Worm (Caenorhabditis elegans) whole organism, L3 larva: ENCODE results near the gene Y39B6A.41.

ENCODE experiments used
- elt-1 ChIP-seq: fragments of 150-350 bp; optimal IDR thresholded peaks from 2 replicates; lab custom pipeline; 2014; ENCODE audit warnings: missing biosample characterization, missing genetic modification characterization
- nhr-11 ChIP-seq: fragments of 150-350 bp; optimal IDR thresholded peaks from 2 replicates; lab custom pipeline; 2014; ENCODE audit warnings: missing biosample characterization, missing genetic modification characterization

- TF ChIP-seq nhr-11 (tag; lab: Kevin White, UChicago) (no peak), elt-1 (tag; lab: Kevin White, UChicago) (no peak)
These were observed 23.9 kb upstream of the Y39B6A.41 start, which contains the start of gene Y39B6A.33 for ce11 chrV:19001656-19002055.
